Fruit fly (Drosophila melanogaster): ENCODE data around the gene Dim1.

Gene Dim1

dm6 chr2L:4368553-4369268 is 34.3 kb upstream of the Dim1 start (continued):
- no peak for TF ChIP-seq prd (optimal IDR thresholded peaks at IDR 0.05)
- peak; percentile 71; the same call in 2 of the 3 replicates for TF ChIP-seq prd (GFP tag; IDR thresholded peaks at IDR 0.05)
- peak; percentile 27; the same call in 1 of the 3 replicates for TF ChIP-seq CG17361 (GFP tag; IDR thresholded peaks at IDR 0.05)
- peak; percentile 25 for TF ChIP-seq odd (GFP tag; optimal IDR thresholded peaks at IDR 0.05)
- TF ChIP-seq CG15696 (tag; optimal IDR thresholded peaks at IDR 0.05), result no peak
- peak; percentile 93 for TF ChIP-seq zen (tag; optimal IDR thresholded peaks at IDR 0.05)
- no peak for TF ChIP-seq corto (GFP tag; optimal IDR thresholded peaks at IDR 0.05)
- TF ChIP-seq Dbx (GFP tag; IDR thresholded peaks at IDR 0.05), result no peak

DNA sequence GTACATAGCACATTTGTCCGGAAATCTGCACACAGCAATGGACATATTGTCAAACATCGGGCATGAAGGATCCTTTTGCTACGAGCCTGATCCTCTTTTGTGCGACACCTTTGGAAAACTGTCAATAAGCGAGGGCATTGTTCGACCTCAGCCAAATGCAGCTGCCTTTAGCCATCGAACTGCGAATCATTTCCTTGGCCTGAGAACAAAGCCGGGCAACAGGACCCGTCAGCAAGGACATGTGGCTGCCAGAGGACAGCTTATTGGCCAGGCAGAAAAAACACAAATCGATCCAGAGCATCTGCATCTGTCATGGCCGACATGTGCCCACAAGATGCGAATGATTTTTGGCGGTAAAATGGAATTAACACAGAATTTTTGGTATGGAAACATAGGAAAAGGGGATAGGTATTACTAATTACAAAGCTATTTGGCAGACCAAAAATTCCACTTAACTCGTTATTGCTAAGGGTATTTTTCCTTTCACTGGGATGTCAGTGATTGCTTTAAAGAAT is 33.0 kb upstream of the Dim1 start:
- no peak for TF ChIP-seq CG12071 (GFP tag; optimal IDR thresholded peaks at IDR 0.05)
- no peak for TF ChIP-seq Blimp-1 (GFP tag; optimal IDR thresholded peaks at IDR 0.05)
- peak; percentile 99 for TF ChIP-seq twi (tag; optimal IDR thresholded peaks at IDR 0.05)
- no peak for TF ChIP-seq CG9932 (GFP tag; IDR thresholded peaks at IDR 0.05)
- no peak for TF ChIP-seq CG14710 (tag; optimal IDR thresholded peaks at IDR 0.05)
- no peak for TF ChIP-seq CG17568 (GFP tag; optimal IDR thresholded peaks at IDR 0.05)
- peak; percentile 73 for TF ChIP-seq Elba2 (GFP tag; optimal IDR thresholded peaks at IDR 0.05)
- TF ChIP-seq salm (tag; optimal IDR thresholded peaks at IDR 0.05), result no peak
- TF ChIP-seq Oaz (GFP tag; IDR thresholded peaks at IDR 0.05), result no peak
- TF ChIP-seq sr (GFP tag; IDR thresholded peaks at IDR 0.05), result no peak
- no peak for TF ChIP-seq CG15011 (GFP tag; optimal IDR thresholded peaks at IDR 0.05)
- no peak for TF ChIP-seq CG31388 (GFP tag; optimal IDR thresholded peaks at IDR 0.05)
- peak; percentile 61 for TF ChIP-seq ac (GFP tag; optimal IDR thresholded peaks at IDR 0.05)
- no peak for TF ChIP-seq Dbx (GFP tag; IDR thresholded peaks at IDR 0.05)
- no peak for TF ChIP-seq CG30403 (GFP tag; optimal IDR thresholded peaks at IDR 0.05)

DNA sequence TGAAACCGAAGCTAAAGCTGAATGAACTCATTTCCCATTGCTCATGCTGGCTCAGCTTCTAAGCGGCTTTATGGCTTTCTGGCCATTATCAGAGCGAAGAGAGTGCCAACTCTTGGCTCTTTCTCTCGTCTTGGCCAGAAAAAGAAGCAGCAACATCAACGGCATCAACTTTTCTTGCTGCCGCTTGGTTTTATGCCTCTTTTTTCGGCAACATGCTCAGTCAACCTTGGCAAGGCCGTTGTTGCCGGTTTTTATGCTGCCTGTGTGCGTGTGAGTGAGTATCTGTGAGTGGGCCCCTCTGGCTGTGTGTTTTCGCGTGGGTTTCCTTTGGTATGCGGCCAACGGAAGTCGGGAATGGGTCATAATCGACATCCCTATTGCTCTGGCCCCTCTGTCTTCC is 32.5 kb upstream of the Dim1 start:
- peak; percentile 57 for TF ChIP-seq cg (GFP tag; optimal IDR thresholded peaks at IDR 0.05)
- peak; percentile 2 for TF ChIP-seq D (optimal IDR thresholded peaks at IDR 0.05)
- TF ChIP-seq D (GFP tag; optimal IDR thresholded peaks at IDR 0.05), result no peak
- TF ChIP-seq chinmo (GFP tag; IDR thresholded peaks at IDR 0.05; ENCODE audit: partially characterized antibody), result 0 out of 4 replicates have a peak, but pooled peaks have one; percentile 56
- peak; percentile 18; the same call in 1 of the 2 replicates for TF ChIP-seq CG6272 (GFP tag; IDR thresholded peaks at IDR 0.05)
- no peak for TF ChIP-seq Dek (tag; optimal IDR thresholded peaks at IDR 0.05)
- TF ChIP-seq ara (GFP tag; IDR thresholded peaks at IDR 0.05), result 0 out of 2 replicates have a peak, but pooled peaks have one; percentile 5
- TF ChIP-seq CG6175 (GFP tag; IDR thresholded peaks at IDR 0.05), result peak; percentile 47; the same call in 2 of the 3 replicates
- TF ChIP-seq sr (GFP tag; IDR thresholded peaks at IDR 0.05), result peak; percentile 77; the same call in 2 of the 3 replicates
- TF ChIP-seq Myb (GFP tag; optimal IDR thresholded peaks at IDR 0.05), result no peak
- no peak for TF ChIP-seq jing (GFP tag; optimal IDR thresholded peaks at IDR 0.05)
- no peak for TF ChIP-seq CG11247 (GFP tag; IDR thresholded peaks at IDR 0.05)
- TF ChIP-seq CG2199 (GFP tag; IDR thresholded peaks at IDR 0.05), result 0 out of 3 replicates have a peak, but pooled peaks have one; percentile 47
- peak; percentile 72 for TF ChIP-seq oc (tag; optimal IDR thresholded peaks at IDR 0.05)
- peak; percentile 46 for TF ChIP-seq CG11504 (tag; optimal IDR thresholded peaks at IDR 0.05)
- peak; percentile 1 for TF ChIP-seq CG12769 (tag; optimal IDR thresholded peaks at IDR 0.05)
- peak; percentile 68 for TF ChIP-seq sens (GFP tag)
- no peak for TF ChIP-seq CG3847 (GFP tag; IDR thresholded peaks at IDR 0.05)
- TF ChIP-seq sd (tag; optimal IDR thresholded peaks at IDR 0.05), result peak; percentile 44
- TF ChIP-seq prd (optimal IDR thresholded peaks at IDR 0.05), result no peak
- TF ChIP-seq prd (GFP tag; IDR thresholded peaks at IDR 0.05), result 0 out of 3 replicates have a peak, but pooled peaks have one; percentile 10

All from whole organism, embryonic.